Worm (Caenorhabditis elegans): ENCODE measurements around the gene C55C3.3.

ce11 chrIV:5665353-5665918 lies 19.7 kb upstream of the C55C3.3 start:
- no peak for TF ChIP-seq him-1 (tag; optimal IDR thresholded peaks at IDR 0.05)
- TF ChIP-seq ets-4 (GFP tag; optimal IDR thresholded peaks at IDR 0.05): no peak
- no peak for TF ChIP-seq B0336.3 (GFP tag; IDR thresholded peaks at IDR 0.05)
- no peak for TF ChIP-seq zim-3 (tag; optimal IDR thresholded peaks at IDR 0.05)
- no peak for TF ChIP-seq bed-2 (GFP tag; IDR thresholded peaks at IDR 0.05)
- TF ChIP-seq pbrm-1 (GFP tag; IDR thresholded peaks at IDR 0.05): 0 out of 2 replicates have a peak, but pooled peaks have one; percentile 30

Measured in whole organism, young adult.